Fruit fly (Drosophila melanogaster): ENCODE data around the gene SCOT.

Gene SCOT

DNA sequence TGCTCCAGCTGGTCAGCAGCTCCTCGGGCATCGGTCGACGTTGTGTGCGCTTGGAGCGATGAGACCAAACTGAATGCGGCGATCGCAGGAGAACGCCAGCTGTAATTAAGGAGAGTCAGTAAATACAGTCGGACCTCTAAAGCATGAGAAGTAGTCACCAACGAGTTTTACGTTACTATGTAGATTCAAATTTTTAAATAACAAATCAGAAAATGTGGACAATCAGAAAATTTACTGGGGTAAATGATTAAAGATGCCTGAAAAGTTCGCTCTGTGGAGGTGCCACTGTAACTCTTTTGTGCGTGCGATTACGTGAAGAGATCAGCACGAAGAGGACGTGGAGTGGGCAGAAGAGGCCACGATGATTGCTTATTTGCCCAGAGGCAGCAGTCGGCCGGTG, at the start of gene SCOT:
SCOT (plus strand) TSS at position 180 of the 400 bp plus-strand sequence.
- peak; percentile 95 for TF ChIP-seq Eip75B (GFP tag; optimal IDR thresholded peaks at IDR 0.05)
- peak; percentile 91 for TF ChIP-seq CG10669 (GFP tag; optimal IDR thresholded peaks at IDR 0.05)
- TF ChIP-seq Lpt (GFP tag; optimal IDR thresholded peaks at IDR 0.05): peak; percentile 96
- TF ChIP-seq acj6 (GFP tag; optimal IDR thresholded peaks at IDR 0.05): peak; percentile 97
- TF ChIP-seq Blimp-1 (GFP tag; optimal IDR thresholded peaks at IDR 0.05): peak; percentile 54
- peak; percentile 98 for TF ChIP-seq CG6163 (GFP tag; IDR thresholded peaks at IDR 0.05)
- TF ChIP-seq Sox14 (GFP tag; optimal IDR thresholded peaks at IDR 0.05): peak; percentile 98
- TF ChIP-seq CG6808 (GFP tag; optimal IDR thresholded peaks at IDR 0.05): peak; percentile 87
- peak; percentile 71 for TF ChIP-seq fd85E (GFP tag; optimal IDR thresholded peaks at IDR 0.05)
- TF ChIP-seq CG8319 (GFP tag; optimal IDR thresholded peaks at IDR 0.05): peak; percentile 69
- TF ChIP-seq lz (GFP tag; optimal IDR thresholded peaks at IDR 0.05): peak; percentile 90
- TF ChIP-seq CG32006 (GFP tag; optimal IDR thresholded peaks at IDR 0.05): peak; percentile 97
- TF ChIP-seq fkh (GFP tag; optimal IDR thresholded peaks at IDR 0.05): no peak
- TF ChIP-seq Eip78C (GFP tag): no peak
- TF ChIP-seq CG11902 (GFP tag; optimal IDR thresholded peaks at IDR 0.05): peak; percentile 88
- TF ChIP-seq svp (GFP tag): peak; percentile 93
- TF ChIP-seq CG6276 (GFP tag; optimal IDR thresholded peaks at IDR 0.05): peak; percentile 94
- TF ChIP-seq Sox102F (GFP tag; optimal IDR thresholded peaks at IDR 0.05): peak; percentile 92
- TF ChIP-seq ss (GFP tag; optimal IDR thresholded peaks at IDR 0.05): peak in 1 of 2 experiments; percentile 82
- TF ChIP-seq CG6854 (GFP tag; optimal IDR thresholded peaks at IDR 0.05): no peak
- TF ChIP-seq CG31627 (GFP tag; optimal IDR thresholded peaks at IDR 0.05): peak; percentile 94
- peak; percentile 95 for TF ChIP-seq achi (GFP tag; optimal IDR thresholded peaks at IDR 0.05)
- peak; percentile 97 for TF ChIP-seq OdsH (GFP tag; optimal IDR thresholded peaks at IDR 0.05)
- TF ChIP-seq salr (GFP tag; optimal IDR thresholded peaks at IDR 0.05): peak; percentile 92 to 95
- peak; percentile 87 for TF ChIP-seq dsx (GFP tag; optimal IDR thresholded peaks at IDR 0.05; ENCODE audit: poor library complexity, severe bottlenecking)
- TF ChIP-seq Sox15 (GFP tag; optimal IDR thresholded peaks at IDR 0.05): peak; percentile 86
- TF ChIP-seq Smox (GFP tag; optimal IDR thresholded peaks at IDR 0.05): peak; percentile 89
- TF ChIP-seq CG7368 (GFP tag; optimal IDR thresholded peaks at IDR 0.05): peak; percentile 93
- TF ChIP-seq CG4318 (GFP tag; optimal IDR thresholded peaks at IDR 0.05): no peak
- peak; percentile 90 for TF ChIP-seq CG8632 (GFP tag; optimal IDR thresholded peaks at IDR 0.05)
- peak; percentile 97 for TF ChIP-seq CG3919 (GFP tag; optimal IDR thresholded peaks at IDR 0.05)
- TF ChIP-seq CG11294 (GFP tag; IDR thresholded peaks at IDR 0.05): peak; percentile 96
- peak; percentile 90 for TF ChIP-seq CG16779 (tag; optimal IDR thresholded peaks at IDR 0.05)
- TF ChIP-seq CG6792 (GFP tag; optimal IDR thresholded peaks at IDR 0.05): peak; percentile 94
- peak; percentile 93 for TF ChIP-seq esn (GFP tag; optimal IDR thresholded peaks at IDR 0.05)
- peak; percentile 95 for TF ChIP-seq net (GFP tag; optimal IDR thresholded peaks at IDR 0.05)
- TF ChIP-seq CG11762 (GFP tag; optimal IDR thresholded peaks at IDR 0.05; ENCODE audit: insufficient read depth): peak; percentile 91
- peak; percentile 87 for TF ChIP-seq topi (GFP tag; optimal IDR thresholded peaks at IDR 0.05)
- peak; percentile 93 for TF ChIP-seq Ets96B (tag; optimal IDR thresholded peaks at IDR 0.05)
- peak; percentile 95 for TF ChIP-seq Hr39 (GFP tag; optimal IDR thresholded peaks at IDR 0.05)
- peak; percentile 98 for TF ChIP-seq CG8119 (GFP tag; IDR thresholded peaks at IDR 0.05)
- peak; percentile 97 for TF ChIP-seq pdm3 (GFP tag; optimal IDR thresholded peaks at IDR 0.05)
- no peak for TF ChIP-seq Ets21C (GFP tag; optimal IDR thresholded peaks at IDR 0.05)
- TF ChIP-seq CG15336 (GFP tag; IDR thresholded peaks at IDR 0.05): peak; percentile 99
- peak; percentile 98 for TF ChIP-seq eg (GFP tag; IDR thresholded peaks at IDR 0.05)
- peak; percentile 95 for TF ChIP-seq CG10631 (GFP tag; optimal IDR thresholded peaks at IDR 0.05)
- peak; percentile 91 for TF ChIP-seq CG34406 (GFP tag; optimal IDR thresholded peaks at IDR 0.05)
- peak; percentile 93 for TF ChIP-seq CG1621 (tag; optimal IDR thresholded peaks at IDR 0.05)
- peak; percentile 87 for TF ChIP-seq vri (GFP tag; optimal IDR thresholded peaks at IDR 0.05)
- TF ChIP-seq cyc (GFP tag; optimal IDR thresholded peaks at IDR 0.05): peak; percentile 92
- peak; percentile 92 for TF ChIP-seq Hr38 (GFP tag; optimal IDR thresholded peaks at IDR 0.05)
- peak; percentile 97 for TF ChIP-seq Gug (GFP tag; IDR thresholded peaks at IDR 0.05)

Measured in whole organism, prepupa.